Worm (Caenorhabditis elegans): ENCODE data around the gene C17F4.8.

ce11 chrII:3225780-3226179 lies 8.8 kb downstream of the C17F4.8 start, which contains the start of gene ZC239.17:
- no peak for TF ChIP-seq tra-1 (GFP tag; IDR thresholded peaks at IDR 0.05)
- TF ChIP-seq unc-130 (GFP tag; optimal IDR thresholded peaks at IDR 0.05): no peak
- TF ChIP-seq lsy-2 (tag; optimal IDR thresholded peaks at IDR 0.05): no peak
- no peak for TF ChIP-seq ztf-11 (tag; optimal IDR thresholded peaks at IDR 0.05)
- no peak for TF ChIP-seq mdl-1 (tag; optimal IDR thresholded peaks at IDR 0.05)
- no peak for TF ChIP-seq ztf-7 (tag; optimal IDR thresholded peaks at IDR 0.05)
- TF ChIP-seq set-16 (GFP tag; IDR thresholded peaks at IDR 0.05): no peak
- TF ChIP-seq hlh-30 (tag; optimal IDR thresholded peaks at IDR 0.05; ENCODE audit: insufficient read depth): no peak
- no peak for TF ChIP-seq unc-39 (tag; optimal IDR thresholded peaks at IDR 0.05)
- TF ChIP-seq fos-1 (tag; optimal IDR thresholded peaks at IDR 0.05): no peak
- TF ChIP-seq pqm-1 (tag; optimal IDR thresholded peaks at IDR 0.05): no peak
